Worm (Caenorhabditis elegans) whole organism, midembryonic: Measurements from ENCODE around the gene T27E4.1.

Experiments used
- T22C8.4 ChIP-seq: fragments of 200-800 bp; sonication (Bioruptor generic); IDR thresholded peaks from 2 replicates; pipeline ENCODE4 v1.3.6; 2022; ENCODE audit warnings: missing genetic modification characterization, missing compliant biosample characterization
- cog-1 ChIP-seq: sonication (generic microtip); optimal IDR thresholded peaks from 2 replicates; lab custom pipeline; 2016; ENCODE audit warnings: missing genetic modification characterization, missing compliant biosample characterization
- flt-1 ChIP-seq: fragments of 200-800 bp; sonication (Bioruptor generic); IDR thresholded peaks from 2 replicates; pipeline ENCODE4 v1.3.6; 2022; ENCODE audit warnings: missing genetic modification characterization, missing compliant biosample characterization
- klf-2 ChIP-seq: fragments of 200-800 bp; sonication (Bioruptor generic); conservative IDR thresholded peaks from 2 replicates; pipeline ENCODE4 v1.3.6; 2022; ENCODE audit warnings: missing genetic modification reagents, missing genetic modification characterization, missing compliant biosample characterization
- med-1 ChIP-seq: sonication (generic microtip); optimal IDR thresholded peaks from 2 replicates; lab custom pipeline; 2017; ENCODE audit warnings: missing genetic modification characterization, mild to moderate bottlenecking, missing compliant biosample characterization, antibody characterized with exemption, missing genetic modification reagents; ENCODE audit not compliant: insufficient read depth
- ref-1 ChIP-seq: fragments of 200-800 bp; sonication (Bioruptor generic); conservative IDR thresholded peaks from 2 replicates; pipeline ENCODE4 v1.3.6; 2022; ENCODE audit warnings: missing genetic modification reagents, missing genetic modification characterization, missing compliant biosample characterization
- tab-1 ChIP-seq: fragments of 200-800 bp; sonication (Bioruptor generic); IDR thresholded peaks from 2 replicates; pipeline ENCODE4 v1.3.6; 2022; ENCODE audit warnings: missing genetic modification characterization, missing compliant biosample characterization
- ztf-23 ChIP-seq: fragments of 200-800 bp; sonication (Bioruptor generic); IDR thresholded peaks from 2 replicates; pipeline ENCODE4 v1.3.6; 2022; ENCODE audit warnings: missing genetic modification reagents, missing genetic modification characterization, missing compliant biosample characterization
- ztf-29 ChIP-seq: fragments of 200-800 bp; sonication (Bioruptor generic); IDR thresholded peaks from 2 replicates; pipeline ENCODE4 v1.3.6; 2022; ENCODE audit warnings: missing genetic modification reagents, missing genetic modification characterization, missing compliant biosample characterization

Gene T27E4.1

DNA sequence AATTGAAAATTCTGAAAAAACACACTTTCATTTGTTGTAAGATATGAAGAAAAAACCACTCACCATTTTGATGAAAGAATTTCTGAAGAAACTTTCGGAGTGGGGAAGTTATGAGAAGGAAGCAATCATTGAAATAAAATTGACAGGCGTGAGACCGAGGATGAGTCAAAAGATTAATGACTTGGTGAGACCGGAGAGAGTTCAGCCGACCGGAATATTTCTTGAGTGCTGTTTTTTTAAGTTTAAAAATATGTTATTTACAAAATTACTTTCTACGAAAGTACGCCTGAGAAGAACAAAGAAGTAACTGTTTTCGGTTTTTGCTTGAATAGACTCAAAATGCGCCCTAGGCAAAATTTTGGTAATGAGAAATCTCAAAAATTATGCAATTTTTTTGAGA lies 35.9 kb upstream of the T27E4.1 start, which contains the start of gene C25E10.10:
Gene C25E10.10 (minus strand): TSS at position 101 of the 400 bp plus-strand sequence.
- TF ChIP-seq flt-1 (GFP tag; lab: Robert Waterston, UW) (no peak), klf-2 (GFP tag; lab: Robert Waterston, UW) (no peak), cog-1 (tag; lab: Kevin White, UChicago) (no peak), med-1 (GFP tag; lab: Kevin White, UChicago) (no peak), T22C8.4 (GFP tag; lab: Robert Waterston, UW) (no peak), ztf-29 (GFP tag; lab: Robert Waterston, UW) (no peak), tab-1 (GFP tag; lab: Robert Waterston, UW) (no peak), ref-1 (GFP tag; lab: Robert Waterston, UW) (no peak), ztf-23 (GFP tag; lab: Robert Waterston, UW) (no peak)

DNA sequence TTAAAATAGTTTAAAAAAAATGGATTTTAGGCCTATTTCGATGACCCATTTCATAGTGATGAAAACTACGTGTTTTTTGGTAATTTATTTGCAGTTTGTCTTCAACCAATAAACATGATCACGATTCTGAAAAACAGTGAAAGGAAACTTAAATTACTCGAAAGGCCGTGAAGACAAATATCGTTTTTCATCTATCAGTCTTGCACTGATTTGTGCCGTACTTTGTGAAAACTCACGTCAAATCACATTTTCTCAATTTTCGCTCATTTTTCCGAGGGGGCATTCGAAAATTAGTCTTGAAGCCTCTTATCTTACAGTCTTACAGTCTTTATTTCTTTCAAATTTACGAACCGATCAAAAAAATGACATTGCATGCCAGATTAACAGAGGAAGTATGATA lies 33.5 kb upstream of the T27E4.1 start, which contains the start of gene C25E10.11:
Gene C25E10.11 (minus strand): TSS at position 101 of the 400 bp plus-strand sequence.
- TF ChIP-seq cog-1 (tag; lab: Kevin White, UChicago), result no peak
- no peak for TF ChIP-seq ref-1 (GFP tag; lab: Robert Waterston, UW)
- TF ChIP-seq flt-1 (GFP tag; lab: Robert Waterston, UW), result no peak
- no peak for TF ChIP-seq T22C8.4 (GFP tag; lab: Robert Waterston, UW)
- TF ChIP-seq tab-1 (GFP tag; lab: Robert Waterston, UW), result no peak
- TF ChIP-seq ztf-29 (GFP tag; lab: Robert Waterston, UW), result no peak
- TF ChIP-seq klf-2 (GFP tag; lab: Robert Waterston, UW), result no peak
- TF ChIP-seq med-1 (GFP tag; lab: Kevin White, UChicago), result no peak
- no peak for TF ChIP-seq ztf-23 (GFP tag; lab: Robert Waterston, UW)

DNA sequence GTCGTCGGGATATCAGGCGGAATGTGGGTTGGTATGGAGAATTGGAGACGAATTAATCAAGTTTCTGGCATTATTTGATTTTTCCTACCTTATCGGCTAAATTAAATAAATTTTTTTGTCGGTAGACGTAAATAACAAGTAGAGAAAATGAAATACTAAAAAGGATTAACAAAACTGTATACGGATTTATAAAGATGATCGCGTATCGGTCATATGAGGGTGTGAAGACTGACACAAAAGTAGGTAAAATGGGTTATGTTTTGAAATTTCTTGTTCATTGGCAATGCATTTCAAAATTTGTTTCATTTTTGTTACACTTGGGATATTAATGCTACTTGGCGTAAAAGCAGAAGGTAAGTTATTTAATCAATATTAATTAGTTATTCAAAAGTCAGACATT lies 32.7 kb upstream of the T27E4.1 start, which contains the start of the genes C25E10.16 and C25E10.13:
Gene C25E10.16 (minus strand): TSS at position 101 of the 400 bp plus-strand sequence.
Gene C25E10.13 (plus strand): TSS at position 256 of the 400 bp plus-strand sequence.
- TF ChIP-seq tab-1 (GFP tag; lab: Robert Waterston, UW) (no peak), T22C8.4 (GFP tag; lab: Robert Waterston, UW) (no peak), ztf-23 (GFP tag; lab: Robert Waterston, UW) (no peak), cog-1 (tag; lab: Kevin White, UChicago) (no peak), klf-2 (GFP tag; lab: Robert Waterston, UW) (no peak), flt-1 (GFP tag; lab: Robert Waterston, UW) (no peak), med-1 (GFP tag; lab: Kevin White, UChicago) (no peak), ref-1 (GFP tag; lab: Robert Waterston, UW) (no peak)

DNA sequence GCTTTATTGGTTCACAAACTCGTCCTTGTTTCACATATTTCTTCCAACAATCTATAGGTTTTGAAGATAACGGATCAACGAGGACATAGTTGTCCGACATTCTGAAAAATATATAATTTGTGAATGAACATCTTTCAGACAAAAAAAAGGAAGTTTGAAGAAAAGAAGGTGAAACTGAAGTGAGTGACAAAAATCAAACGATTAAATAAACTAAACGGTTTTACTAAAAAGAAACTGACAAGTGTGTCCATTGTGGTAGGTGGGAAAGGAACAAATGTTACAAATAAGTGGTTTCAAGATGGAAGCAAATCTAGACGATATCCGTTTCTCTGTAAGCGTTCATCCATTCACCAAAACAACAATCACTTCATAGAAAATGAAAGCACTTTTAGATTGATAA lies 29.8 kb upstream of the T27E4.1 start, which contains the start of gene C25E10.12:
Gene C25E10.12 (minus strand): TSS at position 101 of the 400 bp plus-strand sequence.
- TF ChIP-seq ztf-29 (GFP tag; lab: Robert Waterston, UW) (no peak), ref-1 (GFP tag; lab: Robert Waterston, UW) (no peak), tab-1 (GFP tag; lab: Robert Waterston, UW) (no peak), med-1 (GFP tag; lab: Kevin White, UChicago) (no peak), cog-1 (tag; lab: Kevin White, UChicago) (no peak), flt-1 (GFP tag; lab: Robert Waterston, UW) (no peak), klf-2 (GFP tag; lab: Robert Waterston, UW) (no peak), T22C8.4 (GFP tag; lab: Robert Waterston, UW) (no peak), ztf-23 (GFP tag; lab: Robert Waterston, UW) (no peak)

DNA sequence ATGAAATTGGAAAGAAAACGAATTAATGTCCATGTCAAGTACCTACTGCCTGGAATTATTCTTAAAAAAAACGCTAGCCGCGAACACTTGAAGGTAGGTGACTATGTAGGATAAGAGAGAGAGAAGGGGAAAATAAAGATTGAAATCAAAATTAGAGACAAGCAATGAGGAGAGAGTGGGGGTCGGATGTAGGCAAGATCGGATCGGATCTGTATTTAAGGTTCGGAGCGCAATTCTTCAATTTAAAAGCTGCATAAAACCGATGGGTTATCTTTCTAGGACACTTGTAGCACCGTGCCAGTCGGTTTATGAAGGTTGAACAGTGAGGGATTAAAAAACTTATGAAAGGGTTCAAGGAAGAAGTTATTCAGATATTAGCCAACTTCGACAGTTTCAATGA lies 29.0 kb upstream of the T27E4.1 start:
- no peak for TF ChIP-seq tab-1 (GFP tag; lab: Robert Waterston, UW)
- TF ChIP-seq ref-1 (GFP tag; lab: Robert Waterston, UW), result no peak
- no peak for TF ChIP-seq T22C8.4 (GFP tag; lab: Robert Waterston, UW)
- no peak for TF ChIP-seq ztf-29 (GFP tag; lab: Robert Waterston, UW)
- no peak for TF ChIP-seq flt-1 (GFP tag; lab: Robert Waterston, UW)
- no peak for TF ChIP-seq klf-2 (GFP tag; lab: Robert Waterston, UW)
- TF ChIP-seq ztf-23 (GFP tag; lab: Robert Waterston, UW), result no peak
- no peak for TF ChIP-seq cog-1 (tag; lab: Kevin White, UChicago)
- TF ChIP-seq med-1 (GFP tag; lab: Kevin White, UChicago), result no peak

DNA sequence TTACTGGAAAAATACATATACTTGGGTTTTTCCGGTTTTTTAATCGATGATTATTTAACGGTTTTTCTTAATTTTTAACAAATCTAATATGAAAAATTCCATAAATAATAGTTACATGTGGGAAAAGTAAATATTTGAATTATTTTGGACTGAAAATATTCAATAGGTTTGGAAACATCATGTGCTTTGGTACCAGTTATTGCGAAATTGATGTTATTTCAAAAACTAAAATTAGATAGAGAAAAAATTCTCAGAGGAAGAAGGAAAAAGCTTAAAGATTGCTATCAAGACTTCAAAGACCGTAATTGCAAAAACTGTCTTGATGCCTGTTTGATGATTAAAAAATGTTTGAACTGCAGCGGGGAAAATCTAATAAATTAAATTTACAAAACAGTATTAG lies 27.1 kb upstream of the T27E4.1 start:
- TF ChIP-seq ztf-29 (GFP tag; lab: Robert Waterston, UW), result no peak
- TF ChIP-seq cog-1 (tag; lab: Kevin White, UChicago), result no peak
- TF ChIP-seq flt-1 (GFP tag; lab: Robert Waterston, UW), result no peak
- TF ChIP-seq ref-1 (GFP tag; lab: Robert Waterston, UW), result no peak

DNA sequence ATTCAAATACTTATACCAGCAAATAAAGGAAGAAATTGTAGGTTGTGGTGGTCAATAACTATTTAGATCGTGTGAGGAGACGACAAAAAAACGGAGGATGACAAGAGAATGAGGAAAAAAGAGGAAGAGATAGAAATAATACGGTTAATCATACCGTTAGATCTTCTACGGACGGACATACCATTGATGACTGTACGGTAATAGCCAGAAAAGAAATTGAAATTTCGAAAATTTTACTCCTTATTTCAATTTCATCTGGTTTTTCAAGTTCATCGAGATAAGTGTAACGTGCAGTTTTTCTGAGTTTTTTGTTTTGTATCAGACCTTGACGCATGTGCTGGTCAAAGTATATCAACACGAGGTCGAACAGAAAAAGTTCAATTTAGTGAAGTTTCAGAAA lies 26.2 kb upstream of the T27E4.1 start:
- no peak for TF ChIP-seq tab-1 (GFP tag; lab: Robert Waterston, UW)

DNA sequence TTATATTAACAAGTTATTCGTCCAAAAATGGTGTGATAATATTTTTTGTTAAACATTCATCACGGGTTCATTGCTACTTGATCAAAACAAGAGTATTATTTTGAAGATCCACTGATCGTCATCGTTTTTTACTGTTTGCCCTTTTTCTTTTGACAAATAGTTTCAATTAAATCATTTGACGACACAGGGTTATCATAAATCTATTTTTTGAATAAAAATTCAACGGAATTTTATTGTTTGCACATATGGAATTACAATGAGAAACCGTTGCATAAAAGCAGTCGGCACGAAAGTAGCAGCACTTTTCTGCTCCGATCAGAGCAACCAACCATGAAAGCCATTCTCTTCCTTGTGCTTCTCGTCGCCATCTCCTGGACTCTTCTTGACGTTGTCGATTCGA lies 24.5 kb upstream of the T27E4.1 start, which contains the start of gene fip-2:
Gene fip-2 (plus strand): TSS at position 301 of the 400 bp plus-strand sequence.
- no peak for TF ChIP-seq ref-1 (GFP tag; lab: Robert Waterston, UW)
- TF ChIP-seq klf-2 (GFP tag; lab: Robert Waterston, UW), result no peak
- no peak for TF ChIP-seq flt-1 (GFP tag; lab: Robert Waterston, UW)
- TF ChIP-seq ztf-23 (GFP tag; lab: Robert Waterston, UW), result no peak
- TF ChIP-seq med-1 (GFP tag; lab: Kevin White, UChicago), result no peak
- TF ChIP-seq tab-1 (GFP tag; lab: Robert Waterston, UW), result no peak
- no peak for TF ChIP-seq T22C8.4 (GFP tag; lab: Robert Waterston, UW)
- no peak for TF ChIP-seq cog-1 (tag; lab: Kevin White, UChicago)
- TF ChIP-seq ztf-29 (GFP tag; lab: Robert Waterston, UW), result no peak

DNA sequence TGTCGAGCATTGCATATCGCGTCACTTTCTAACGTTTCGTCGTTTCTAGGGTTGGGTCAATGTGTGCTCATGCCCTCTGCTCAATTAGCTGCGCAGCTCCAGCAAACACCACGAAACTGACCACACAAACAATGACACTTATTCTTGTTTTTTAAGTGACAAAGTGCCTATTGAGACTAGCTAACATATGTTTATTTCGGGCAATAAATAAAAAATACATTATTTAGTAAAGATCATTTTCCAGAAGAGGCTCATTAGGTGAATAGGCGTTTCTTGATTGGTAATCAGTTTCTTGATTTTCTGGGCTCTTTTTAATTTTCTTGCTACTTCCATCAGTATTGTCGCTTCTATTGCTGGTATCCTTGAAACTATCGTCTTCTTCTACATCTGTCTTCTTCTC lies 22.5 kb upstream of the T27E4.1 start, which contains the start of gene T27E4.5:
Gene T27E4.5 (minus strand): TSS at position 101 of the 400 bp plus-strand sequence.
- no peak for TF ChIP-seq ztf-23 (GFP tag; lab: Robert Waterston, UW)
- TF ChIP-seq cog-1 (tag; lab: Kevin White, UChicago), result no peak
- TF ChIP-seq T22C8.4 (GFP tag; lab: Robert Waterston, UW), result no peak
- TF ChIP-seq klf-2 (GFP tag; lab: Robert Waterston, UW), result no peak
- TF ChIP-seq flt-1 (GFP tag; lab: Robert Waterston, UW), result no peak
- TF ChIP-seq ztf-29 (GFP tag; lab: Robert Waterston, UW), result no peak
- no peak for TF ChIP-seq ref-1 (GFP tag; lab: Robert Waterston, UW)
- TF ChIP-seq med-1 (GFP tag; lab: Kevin White, UChicago), result no peak
